Worm (Caenorhabditis elegans) whole organism, L4 larva: ENCODE measurements around the gene F58B4.5.

Experiments used
- F10B5.3 ChIP-seq: sonication (generic microtip); optimal IDR thresholded peaks from 2 replicates; lab custom pipeline; 2016; ENCODE audit warnings: mild to moderate bottlenecking, missing genetic modification characterization, missing compliant biosample characterization
- F44E2.7 ChIP-seq: fragments of 200-800 bp; sonication (Bioruptor generic); IDR thresholded peaks from 2 replicates; pipeline ENCODE4 v2.1.2; 2022; ENCODE audit warnings: missing genetic modification characterization, missing compliant biosample characterization
- R02D3.7 ChIP-seq: fragments of 150-350 bp; sonication (generic microtip); optimal IDR thresholded peaks from 3 replicates; lab custom pipeline; 2014; ENCODE audit warnings: missing biosample characterization, missing genetic modification characterization
- Y5F2A.4 ChIP-seq: fragments of 200-800 bp; sonication (Bioruptor generic); optimal IDR thresholded peaks from 2 replicates; lab custom pipeline; 2018; ENCODE audit warnings: mild to moderate bottlenecking, missing genetic modification characterization, missing compliant biosample characterization
- Y75B8A.6 ChIP-seq: fragments of 200-800 bp; sonication (Bioruptor generic); IDR thresholded peaks from 2 replicates; pipeline ENCODE4 v1.3.6; 2022; ENCODE audit warnings: missing genetic modification reagents, missing genetic modification characterization, missing compliant biosample characterization
- ZK546.5 ChIP-seq, 2 experiments: sonication (generic microtip); optimal IDR thresholded peaks; 2 replicates each; lab custom pipeline; 2017; ENCODE audit warnings: missing biosample characterization in 2 of 2, missing genetic modification characterization in 2 of 2
- aha-1 ChIP-seq: fragments of 150-350 bp; peaks from one replicate; lab custom pipeline; 2014; ENCODE audit warnings: missing biosample characterization, missing genetic modification characterization
- aly-2 ChIP-seq: sonication (generic microtip); optimal IDR thresholded peaks from 2 replicates; lab custom pipeline; 2018; ENCODE audit warnings: missing biosample characterization, missing genetic modification characterization
- ceh-20 ChIP-seq: fragments of 200-800 bp; sonication (Bioruptor generic); IDR thresholded peaks from 2 replicates; pipeline ENCODE4 v1.3.6; 2022; ENCODE audit warnings: missing genetic modification reagents, missing genetic modification characterization, missing compliant biosample characterization
- ceh-32 ChIP-seq: sonication (generic microtip); optimal IDR thresholded peaks from 2 replicates; lab custom pipeline; 2016; ENCODE audit warnings: mild to moderate bottlenecking, missing genetic modification characterization, missing compliant biosample characterization; ENCODE audit not compliant: poor library complexity
- ceh-82 ChIP-seq: sonication (generic microtip); optimal IDR thresholded peaks from 2 replicates; lab custom pipeline; 2017; ENCODE audit warnings: missing biosample characterization, missing genetic modification characterization
- ces-1 ChIP-seq: fragments of 150-350 bp; sonication (generic microtip); optimal IDR thresholded peaks from 4 replicates; lab custom pipeline; 2014; ENCODE audit warnings: missing biosample characterization, missing genetic modification reagents, missing genetic modification characterization
- cey-2 ChIP-seq: sonication (generic microtip); optimal IDR thresholded peaks from 3 replicates; lab custom pipeline; 2017; ENCODE audit warnings: missing genetic modification characterization, mild to moderate bottlenecking, missing compliant biosample characterization, antibody characterized with exemption, borderline replicate concordance; ENCODE audit not compliant: insufficient read depth
- daf-12 ChIP-seq: fragments of 150-350 bp; optimal IDR thresholded peaks from 2 replicates; lab custom pipeline; 2014; ENCODE audit warnings: missing biosample characterization, missing genetic modification reagents, missing genetic modification characterization
- daf-19 ChIP-seq: fragments of 200-800 bp; sonication (Bioruptor generic); conservative IDR thresholded peaks from 2 replicates; pipeline ENCODE4 v1.3.6; 2022; ENCODE audit warnings: missing genetic modification characterization, missing compliant biosample characterization
- daf-8 ChIP-seq: fragments of 200-800 bp; sonication (Bioruptor generic); IDR thresholded peaks from 2 replicates; pipeline ENCODE4 v1.3.6; 2022; ENCODE audit warnings: missing genetic modification characterization, missing compliant biosample characterization
- dmd-8 ChIP-seq: fragments of 200-800 bp; sonication (Bioruptor generic); IDR thresholded peaks from 2 replicates; pipeline ENCODE4 v1.3.6; 2022; ENCODE audit warnings: missing genetic modification characterization, missing compliant biosample characterization
- dve-1 ChIP-seq: sonication (generic microtip); optimal IDR thresholded peaks from 2 replicates; lab custom pipeline; 2017; ENCODE audit warnings: antibody characterized with exemption, mild to moderate bottlenecking, missing genetic modification characterization, missing compliant biosample characterization; ENCODE audit not compliant: insufficient read depth
- fos-1 ChIP-seq: fragments of 150-350 bp; optimal IDR thresholded peaks from 2 replicates; lab custom pipeline; 2014; ENCODE audit warnings: missing biosample characterization, missing genetic modification characterization
- hlh-11 ChIP-seq: fragments of 200-800 bp; sonication (Bioruptor generic); optimal IDR thresholded peaks from 2 replicates; lab custom pipeline; 2018; ENCODE audit warnings: mild to moderate bottlenecking, missing genetic modification characterization, missing compliant biosample characterization
- lim-7 ChIP-seq: fragments of 200-800 bp; sonication (Bioruptor generic); IDR thresholded peaks from 2 replicates; pipeline ENCODE4 v1.3.6; 2022; ENCODE audit warnings: missing genetic modification characterization, missing compliant biosample characterization
- lin-38 ChIP-seq: fragments of 200-800 bp; sonication (Bioruptor generic); IDR thresholded peaks from 2 replicates; pipeline ENCODE4 v1.3.6; 2022; ENCODE audit warnings: missing genetic modification reagents, missing genetic modification characterization, missing compliant biosample characterization
- lin-39 ChIP-seq: fragments of 150-350 bp; optimal IDR thresholded peaks from 2 replicates; lab custom pipeline; 2014; ENCODE audit warnings: missing biosample characterization, missing genetic modification reagents, missing genetic modification characterization
- lir-3 ChIP-seq: sonication (generic microtip); optimal IDR thresholded peaks from 2 replicates; lab custom pipeline; 2016; ENCODE audit warnings: mild to moderate bottlenecking, missing genetic modification characterization, missing compliant biosample characterization
- madf-9 ChIP-seq: fragments of 200-800 bp; sonication (Bioruptor generic); conservative IDR thresholded peaks from 2 replicates; pipeline ENCODE4 v1.3.6; 2022; ENCODE audit warnings: missing genetic modification reagents, missing genetic modification characterization, missing compliant biosample characterization
- mdt-29 ChIP-seq: fragments of 200-800 bp; sonication (Bioruptor generic); IDR thresholded peaks from 2 replicates; pipeline ENCODE4 v1.3.6; 2022; ENCODE audit warnings: missing genetic modification reagents, missing genetic modification characterization, missing compliant biosample characterization
- mep-1 ChIP-seq: fragments of 150-350 bp; sonication (generic microtip); optimal IDR thresholded peaks from 3 replicates; lab custom pipeline; 2014; ENCODE audit warnings: missing biosample characterization, missing genetic modification characterization
- mxl-2 ChIP-seq: fragments of 200-800 bp; sonication (Bioruptor generic); conservative IDR thresholded peaks from 2 replicates; pipeline ENCODE4 v1.3.6; 2022; ENCODE audit warnings: missing genetic modification reagents, missing genetic modification characterization, missing compliant biosample characterization
- mxl-3 ChIP-seq: fragments of 200-800 bp; sonication (Bioruptor generic); optimal IDR thresholded peaks from 2 replicates; lab custom pipeline; 2018; ENCODE audit warnings: mild to moderate bottlenecking, missing genetic modification characterization, missing compliant biosample characterization
- nhr-25 ChIP-seq: sonication (generic microtip); optimal IDR thresholded peaks from 2 replicates; lab custom pipeline; 2017; ENCODE audit warnings: missing genetic modification characterization, mild to moderate bottlenecking, missing compliant biosample characterization, antibody characterized with exemption, moderate library complexity, borderline replicate concordance; ENCODE audit not compliant: insufficient read depth
- nhr-42 ChIP-seq: fragments of 200-800 bp; sonication (Bioruptor generic); IDR thresholded peaks from 2 replicates; pipeline ENCODE4 v1.3.6; 2022; ENCODE audit warnings: missing genetic modification characterization, missing compliant biosample characterization
- nhr-77 ChIP-seq: fragments of 150-350 bp; optimal IDR thresholded peaks from 2 replicates; lab custom pipeline; 2014; ENCODE audit warnings: missing biosample characterization, missing genetic modification characterization
- pqm-1 ChIP-seq: sonication (generic microtip); optimal IDR thresholded peaks from 2 replicates; lab custom pipeline; 2017; ENCODE audit warnings: missing biosample characterization, missing genetic modification characterization
- saeg-2 ChIP-seq: fragments of 200-800 bp; sonication (Bioruptor generic); IDR thresholded peaks from 2 replicates; pipeline ENCODE4 v1.3.6; 2022; ENCODE audit warnings: missing genetic modification reagents, missing genetic modification characterization, missing compliant biosample characterization
- set-16 ChIP-seq: fragments of 200-800 bp; sonication (Bioruptor generic); IDR thresholded peaks from 2 replicates; pipeline ENCODE4 v1.3.6; 2022; ENCODE audit warnings: missing genetic modification reagents, missing genetic modification characterization, missing compliant biosample characterization
- skn-1 ChIP-seq: fragments of 150-350 bp; optimal IDR thresholded peaks from 2 replicates; lab custom pipeline; 2014; ENCODE audit warnings: missing biosample characterization, missing genetic modification characterization
- snpc-4 ChIP-seq: fragments of 150-350 bp; optimal IDR thresholded peaks from 2 replicates; lab custom pipeline; 2014; ENCODE audit warnings: missing biosample characterization, missing genetic modification characterization
- vab-7 ChIP-seq: fragments of 200-800 bp; sonication (Bioruptor generic); IDR thresholded peaks from 2 replicates; pipeline ENCODE4 v1.3.6; 2022; ENCODE audit warnings: missing genetic modification reagents, missing genetic modification characterization, missing compliant biosample characterization
- zfp-2 ChIP-seq: sonication (generic microtip); optimal IDR thresholded peaks from 2 replicates; lab custom pipeline; 2016; ENCODE audit warnings: mild to moderate bottlenecking, missing genetic modification characterization, missing compliant biosample characterization
- zfp-3 ChIP-seq: fragments of 200-800 bp; sonication (Bioruptor generic); conservative IDR thresholded peaks from 2 replicates; pipeline ENCODE4 v1.3.6; 2022; ENCODE audit warnings: missing genetic modification reagents, missing genetic modification characterization, missing compliant biosample characterization

Gene F58B4.5

ce11 chrV:10923229-10923628, 9.3 kb upstream of the F58B4.5 start, which contains the start of gene F58B4.7:
TSS of gene F58B4.7 (minus strand) at chrV:10923329.
- TF ChIP-seq mxl-2 (GFP tag; lab: Robert Waterston, UW): no peak
- peak; percentile 12 for TF ChIP-seq aha-1 (tag; lab: Kevin White, UChicago)

ce11 chrV:10924731-10925130, 7.8 kb upstream of the F58B4.5 start, which contains the start of gene F58B4.6:
TSS of gene F58B4.6 (plus strand) at chrV:10925031.
- TF ChIP-seq zfp-2 (tag; lab: Kevin White, UChicago) (no peak), F44E2.7 (GFP tag; lab: Robert Waterston, UW) (no peak), Y75B8A.6 (no peak), mxl-2 (GFP tag; lab: Robert Waterston, UW) (no peak), Y5F2A.4 (GFP tag; lab: Kevin White, UChicago) (no peak), vab-7 (no peak), snpc-4 (tag; lab: Kevin White, UChicago) (no peak), R02D3.7 (tag; lab: Kevin White, UChicago) (no peak), mdt-29 (GFP tag; lab: Robert Waterston, UW) (no peak), lim-7 (GFP tag; lab: Robert Waterston, UW) (no peak), set-16 (GFP tag; lab: Robert Waterston, UW) (no peak), dmd-8 (GFP tag; lab: Robert Waterston, UW) (no peak), mxl-3 (no peak), pqm-1 (tag; lab: Kevin White, UChicago) (no peak), mep-1 (tag; lab: Kevin White, UChicago) (no peak), daf-12 (tag; lab: Kevin White, UChicago) (no peak), fos-1 (tag; lab: Kevin White, UChicago) (no peak), ZK546.5 (tag; optimal IDR thresholded peaks at IDR 0.05; lab: Kevin White, UChicago) (no peak), nhr-25 (tag; lab: Kevin White, UChicago) (no peak), aly-2 (tag; lab: Kevin White, UChicago) (no peak)

- TF ChIP-seq Y75B8A.6: no peak
- TF ChIP-seq ceh-32 (tag; lab: Kevin White, UChicago): no peak
- TF ChIP-seq F10B5.3 (tag; lab: Kevin White, UChicago): no peak
- no peak for TF ChIP-seq skn-1 (tag; lab: Kevin White, UChicago)
- TF ChIP-seq ces-1 (GFP tag; lab: Kevin White, UChicago): no peak
- no peak for TF ChIP-seq nhr-42 (GFP tag; lab: Robert Waterston, UW)
- TF ChIP-seq ceh-20 (GFP tag; lab: Robert Waterston, UW): no peak
- TF ChIP-seq saeg-2 (GFP tag; lab: Robert Waterston, UW): no peak
- TF ChIP-seq ceh-82 (tag; lab: Kevin White, UChicago): no peak
- no peak for TF ChIP-seq zfp-3 (GFP tag; lab: Robert Waterston, UW)
- TF ChIP-seq lin-38 (GFP tag; lab: Robert Waterston, UW): no peak
- no peak for TF ChIP-seq lir-3 (tag; lab: Kevin White, UChicago)
- no peak for TF ChIP-seq dve-1 (tag; lab: Kevin White, UChicago)
- TF ChIP-seq daf-19 (GFP tag; lab: Robert Waterston, UW): no peak
- TF ChIP-seq lin-39 (tag; lab: Kevin White, UChicago): no peak
- no peak for TF ChIP-seq madf-9
Measured at ce11 chrV:10925658-10926057, 6.8 kb upstream of the F58B4.5 start.

- TF ChIP-seq nhr-77 (tag; lab: Kevin White, UChicago) (no peak), Y5F2A.4 (GFP tag; lab: Kevin White, UChicago) (no peak), hlh-11 (tag; lab: Kevin White, UChicago) (no peak), cey-2 (tag; lab: Kevin White, UChicago) (no peak), daf-8 (GFP tag; lab: Robert Waterston, UW) (no peak)
- TF ChIP-seq, all 104 proteins: peak for 0
Measured at ce11 chrV:10929511-10929910, 3.0 kb upstream of the F58B4.5 start, which contains the start of gene F58B4.3. TSS of gene F58B4.3 (plus strand) at chrV:10929811.
